Worm (Caenorhabditis elegans): Measurements from ENCODE around the gene str-170.

ce11 chrIV:4890543-4890942, 13.3 kb downstream of the str-170 start, which contains the start of gene T08B6.9:
- TF ChIP-seq ets-7 (tag; optimal IDR thresholded peaks at IDR 0.05), result no peak
- TF ChIP-seq ama-1 (optimal IDR thresholded peaks at IDR 0.05), result no peak
- no peak for TF ChIP-seq tra-4 (tag; optimal IDR thresholded peaks at IDR 0.05)
- TF ChIP-seq tbx-37 (GFP tag; conservative IDR thresholded peaks at IDR 0.05), result no peak
- no peak for TF ChIP-seq B0310.2 (tag; optimal IDR thresholded peaks at IDR 0.05)
- TF ChIP-seq flt-1 (GFP tag; IDR thresholded peaks at IDR 0.05), result no peak
- no peak for TF ChIP-seq hmg-4 (GFP tag; optimal IDR thresholded peaks at IDR 0.05)
- TF ChIP-seq hmbx-1 (tag; optimal IDR thresholded peaks at IDR 0.05), result no peak
- no peak for TF ChIP-seq pes-1 (GFP tag; IDR thresholded peaks at IDR 0.05)
- no peak for TF ChIP-seq tbx-11 (GFP tag; IDR thresholded peaks at IDR 0.05)
- no peak for TF ChIP-seq F13C5.2 (tag; optimal IDR thresholded peaks at IDR 0.05)

Measured in whole organism, early embryonic.